Worm (Caenorhabditis elegans) whole organism, L4 larva: Measurements from ENCODE around the gene F55A4.3.
A peak's percentile ranks its signal among the peaks of the same experiment; 100 is the strongest.

Experiments used
- F37D6.2 ChIP-seq: sonication (generic microtip); optimal IDR thresholded peaks from 2 replicates; lab custom pipeline; 2016; ENCODE audit warnings: mild to moderate bottlenecking, missing genetic modification characterization, missing compliant biosample characterization
- T20F7.1 ChIP-seq: fragments of 200-800 bp; sonication (Bioruptor generic); optimal IDR thresholded peaks from 2 replicates; lab custom pipeline; 2018; ENCODE audit warnings: mild to moderate bottlenecking, missing genetic modification characterization, missing compliant biosample characterization
- Y105C5A.15 ChIP-seq: fragments of 200-800 bp; sonication (Bioruptor generic); IDR thresholded peaks from 2 replicates; pipeline ENCODE4 v1.3.6; 2022; ENCODE audit warnings: missing genetic modification characterization, missing compliant biosample characterization
- Y75B8A.6 ChIP-seq: fragments of 200-800 bp; sonication (Bioruptor generic); IDR thresholded peaks from 2 replicates; pipeline ENCODE4 v1.3.6; 2022; ENCODE audit warnings: missing genetic modification reagents, missing genetic modification characterization, missing compliant biosample characterization
- aha-1 ChIP-seq: fragments of 150-350 bp; peaks from one replicate; lab custom pipeline; 2014; ENCODE audit warnings: missing biosample characterization, missing genetic modification characterization
- aly-2 ChIP-seq: sonication (generic microtip); optimal IDR thresholded peaks from 2 replicates; lab custom pipeline; 2018; ENCODE audit warnings: missing biosample characterization, missing genetic modification characterization
- ama-1 ChIP-seq: fragments of 150-350 bp; optimal IDR thresholded peaks from 2 replicates; lab custom pipeline; 2014; ENCODE audit warnings: inconsistent platforms, mixed read lengths
- arid-1 ChIP-seq: fragments of 200-800 bp; sonication (Bioruptor generic); conservative IDR thresholded peaks from 2 replicates; pipeline ENCODE4 v1.3.6; 2022; ENCODE audit warnings: missing genetic modification reagents, missing genetic modification characterization, missing compliant biosample characterization
- attf-4 ChIP-seq: sonication (generic microtip); optimal IDR thresholded peaks from 3 replicates; lab custom pipeline; 2017; ENCODE audit warnings: missing biosample characterization, missing genetic modification characterization
- ceh-44 ChIP-seq: fragments of 200-800 bp; sonication (Bioruptor generic); IDR thresholded peaks from 2 replicates; pipeline ENCODE4 v1.3.6; 2022; ENCODE audit warnings: missing genetic modification reagents, missing genetic modification characterization, missing compliant biosample characterization
- ceh-62 ChIP-seq: sonication (generic microtip); optimal IDR thresholded peaks from 2 replicates; lab custom pipeline; 2017; ENCODE audit warnings: missing biosample characterization, missing genetic modification characterization
- ctbp-1 ChIP-seq: fragments of 200-800 bp; sonication (Bioruptor generic); IDR thresholded peaks from 2 replicates; pipeline ENCODE4 v1.3.6; 2022; ENCODE audit warnings: missing genetic modification reagents, missing genetic modification characterization, missing compliant biosample characterization
- daf-8 ChIP-seq: fragments of 200-800 bp; sonication (Bioruptor generic); IDR thresholded peaks from 2 replicates; pipeline ENCODE4 v1.3.6; 2022; ENCODE audit warnings: missing genetic modification characterization, missing compliant biosample characterization
- dmd-8 ChIP-seq: fragments of 200-800 bp; sonication (Bioruptor generic); IDR thresholded peaks from 2 replicates; pipeline ENCODE4 v1.3.6; 2022; ENCODE audit warnings: missing genetic modification characterization, missing compliant biosample characterization
- duxl-1 ChIP-seq: sonication (generic microtip); optimal IDR thresholded peaks from 2 replicates; lab custom pipeline; 2016; ENCODE audit warnings: mild to moderate bottlenecking, missing genetic modification characterization, moderate library complexity, missing compliant biosample characterization; ENCODE audit not compliant: poor library complexity
- dve-1 ChIP-seq: sonication (generic microtip); optimal IDR thresholded peaks from 2 replicates; lab custom pipeline; 2017; ENCODE audit warnings: antibody characterized with exemption, mild to moderate bottlenecking, missing genetic modification characterization, missing compliant biosample characterization; ENCODE audit not compliant: insufficient read depth
- egl-43 ChIP-seq: fragments of 200-800 bp; sonication (Bioruptor generic); IDR thresholded peaks from 2 replicates; pipeline ENCODE4 v1.3.6; 2022; ENCODE audit warnings: missing genetic modification reagents, missing genetic modification characterization, missing compliant biosample characterization
- hlh-11 ChIP-seq: fragments of 200-800 bp; sonication (Bioruptor generic); optimal IDR thresholded peaks from 2 replicates; lab custom pipeline; 2018; ENCODE audit warnings: mild to moderate bottlenecking, missing genetic modification characterization, missing compliant biosample characterization
- hlh-30 ChIP-seq: sonication (generic microtip); optimal IDR thresholded peaks from 2 replicates; lab custom pipeline; 2017; ENCODE audit warnings: antibody characterized with exemption, mild to moderate bottlenecking, missing genetic modification characterization, missing compliant biosample characterization; ENCODE audit not compliant: insufficient read depth
- jun-1 ChIP-seq: fragments of 150-350 bp; optimal IDR thresholded peaks from 2 replicates; lab custom pipeline; 2014; ENCODE audit warnings: missing biosample characterization, missing genetic modification reagents, missing genetic modification characterization
- lim-7 ChIP-seq: fragments of 200-800 bp; sonication (Bioruptor generic); IDR thresholded peaks from 2 replicates; pipeline ENCODE4 v1.3.6; 2022; ENCODE audit warnings: missing genetic modification characterization, missing compliant biosample characterization
- lin-38 ChIP-seq: fragments of 200-800 bp; sonication (Bioruptor generic); IDR thresholded peaks from 2 replicates; pipeline ENCODE4 v1.3.6; 2022; ENCODE audit warnings: missing genetic modification reagents, missing genetic modification characterization, missing compliant biosample characterization
- lir-3 ChIP-seq: sonication (generic microtip); optimal IDR thresholded peaks from 2 replicates; lab custom pipeline; 2016; ENCODE audit warnings: mild to moderate bottlenecking, missing genetic modification characterization, missing compliant biosample characterization
- lsy-2 ChIP-seq, 2 experiments: fragments of 150-350 bp in 1 of 2; sonication (generic microtip) in 1 of 2; optimal IDR thresholded peaks; 2 replicates each; lab custom pipeline; 2014 to 2017; ENCODE audit warnings: missing biosample characterization in 2 of 2, missing genetic modification characterization in 2 of 2
- mep-1 ChIP-seq: fragments of 150-350 bp; sonication (generic microtip); optimal IDR thresholded peaks from 3 replicates; lab custom pipeline; 2014; ENCODE audit warnings: missing biosample characterization, missing genetic modification characterization
- mxl-2 ChIP-seq: fragments of 200-800 bp; sonication (Bioruptor generic); conservative IDR thresholded peaks from 2 replicates; pipeline ENCODE4 v1.3.6; 2022; ENCODE audit warnings: missing genetic modification reagents, missing genetic modification characterization, missing compliant biosample characterization
- mxl-3 ChIP-seq: fragments of 200-800 bp; sonication (Bioruptor generic); optimal IDR thresholded peaks from 2 replicates; lab custom pipeline; 2018; ENCODE audit warnings: mild to moderate bottlenecking, missing genetic modification characterization, missing compliant biosample characterization
- nhr-10 ChIP-seq: fragments of 150-350 bp; optimal IDR thresholded peaks from 2 replicates; lab custom pipeline; 2014; ENCODE audit warnings: missing biosample characterization, missing genetic modification characterization
- nhr-102 ChIP-seq: sonication (generic microtip); optimal IDR thresholded peaks from 2 replicates; lab custom pipeline; 2016; ENCODE audit warnings: mild to moderate bottlenecking, missing genetic modification characterization, moderate library complexity, missing compliant biosample characterization
- nhr-11 ChIP-seq: fragments of 150-350 bp; optimal IDR thresholded peaks from 2 replicates; lab custom pipeline; 2014; ENCODE audit warnings: missing biosample characterization, missing genetic modification characterization
- nhr-111 ChIP-seq: fragments of 200-800 bp; sonication (Bioruptor generic); optimal IDR thresholded peaks from 2 replicates; lab custom pipeline; 2018; ENCODE audit warnings: mild to moderate bottlenecking, missing genetic modification characterization, missing compliant biosample characterization
- nhr-28 ChIP-seq: fragments of 150-350 bp; optimal IDR thresholded peaks from 2 replicates; lab custom pipeline; 2014; ENCODE audit warnings: missing biosample characterization, missing genetic modification characterization
- nhr-42 ChIP-seq: fragments of 200-800 bp; sonication (Bioruptor generic); IDR thresholded peaks from 2 replicates; pipeline ENCODE4 v1.3.6; 2022; ENCODE audit warnings: missing genetic modification characterization, missing compliant biosample characterization
- nhr-6 ChIP-seq: fragments of 150-350 bp; optimal IDR thresholded peaks from 2 replicates; lab custom pipeline; 2014; ENCODE audit warnings: missing biosample characterization, missing genetic modification characterization
- nhr-76 ChIP-seq: fragments of 150-350 bp; optimal IDR thresholded peaks from 2 replicates; lab custom pipeline; 2014; ENCODE audit warnings: missing biosample characterization, missing genetic modification characterization
- php-3 ChIP-seq: fragments of 200-800 bp; sonication (Bioruptor generic); IDR thresholded peaks from 2 replicates; pipeline ENCODE4 v1.3.6; 2022; ENCODE audit warnings: missing genetic modification reagents, missing genetic modification characterization, missing compliant biosample characterization
- pqm-1 ChIP-seq: sonication (generic microtip); optimal IDR thresholded peaks from 2 replicates; lab custom pipeline; 2017; ENCODE audit warnings: missing biosample characterization, missing genetic modification characterization
- rbr-2 ChIP-seq: sonication (generic microtip); optimal IDR thresholded peaks from 2 replicates; lab custom pipeline; 2016; ENCODE audit warnings: missing genotype, missing genetic modification characterization, missing compliant biosample characterization
- skn-1 ChIP-seq: fragments of 150-350 bp; optimal IDR thresholded peaks from 2 replicates; lab custom pipeline; 2014; ENCODE audit warnings: missing biosample characterization, missing genetic modification characterization
- snpc-1.2 ChIP-seq: fragments of 200-800 bp; sonication (Bioruptor generic); IDR thresholded peaks from 2 replicates; pipeline ENCODE4 v1.3.6; 2022; ENCODE audit warnings: missing genetic modification reagents, missing genetic modification characterization, missing compliant biosample characterization
- unc-62 ChIP-seq, 3 experiments: fragments of 150-350 bp in 1 of 3; sonication (generic microtip); optimal IDR thresholded peaks in 2 of 3; peaks in 1 of 3; 1 replicate in 1 of 3; 2 replicates in 2 of 3; lab custom pipeline; 2014 to 2017; ENCODE audit warnings: missing biosample characterization in 3 of 3, missing genetic modification characterization in 3 of 3, missing genetic modification reagents in 3 of 3, missing genotype in 1 of 3
- vab-7 ChIP-seq: fragments of 200-800 bp; sonication (Bioruptor generic); IDR thresholded peaks from 2 replicates; pipeline ENCODE4 v1.3.6; 2022; ENCODE audit warnings: missing genetic modification reagents, missing genetic modification characterization, missing compliant biosample characterization
- zag-1 ChIP-seq: fragments of 150-350 bp; optimal IDR thresholded peaks from 2 replicates; lab custom pipeline; 2014; ENCODE audit warnings: missing biosample characterization, missing genetic modification characterization
- zfp-2 ChIP-seq: sonication (generic microtip); optimal IDR thresholded peaks from 2 replicates; lab custom pipeline; 2016; ENCODE audit warnings: mild to moderate bottlenecking, missing genetic modification characterization, missing compliant biosample characterization
- zfp-3 ChIP-seq: fragments of 200-800 bp; sonication (Bioruptor generic); conservative IDR thresholded peaks from 2 replicates; pipeline ENCODE4 v1.3.6; 2022; ENCODE audit warnings: missing genetic modification reagents, missing genetic modification characterization, missing compliant biosample characterization

Gene F55A4.3

DNA sequence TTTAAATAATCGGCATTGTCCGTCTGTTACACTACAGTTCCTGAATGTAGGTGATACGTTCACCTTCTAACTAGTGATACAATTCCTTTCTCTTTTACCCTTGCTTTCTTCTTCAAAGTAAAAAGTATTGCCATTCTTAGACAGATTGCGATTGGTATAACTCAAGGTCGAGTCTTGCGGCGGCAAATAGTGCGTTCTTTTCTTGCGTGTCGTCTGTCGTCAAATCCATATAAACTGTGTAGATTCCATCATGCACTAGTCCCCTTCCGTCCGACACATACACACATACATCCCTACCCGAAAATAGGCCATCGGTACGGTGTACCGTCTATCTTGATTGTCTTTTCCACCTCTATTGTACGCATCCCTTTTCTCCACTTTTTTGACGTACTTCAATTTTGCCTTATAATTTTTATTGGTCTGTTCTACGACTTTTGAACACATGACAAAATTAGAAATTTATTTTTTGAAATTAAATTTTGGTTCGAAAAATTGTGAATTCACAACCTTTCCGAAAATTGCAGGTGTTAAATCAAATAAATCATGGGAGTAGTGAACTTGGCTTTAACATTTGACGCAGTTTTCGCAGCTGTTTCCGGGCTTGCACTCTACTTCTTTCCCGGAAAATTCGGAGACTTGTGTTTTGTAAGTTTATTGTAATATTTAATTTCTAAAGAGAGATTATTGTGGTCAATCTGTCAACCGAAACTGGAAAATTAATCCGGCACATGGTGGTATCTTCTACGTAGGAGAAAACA is 44.5 kb downstream of the F55A4.3 start, which contains the start of gene C44C1.1:
Gene C44C1.1 (plus strand): TSS at position 525 of the 758 bp plus-strand sequence.
- no peak for TF ChIP-seq duxl-1
- peak in 1 of 2 experiments; percentile 71 for TF ChIP-seq unc-62 (GFP tag; optimal IDR thresholded peaks at IDR 0.05 in 1 of 2; lab: Kevin White, UChicago)
- TF ChIP-seq unc-62 (tag; optimal IDR thresholded peaks at IDR 0.05; lab: Kevin White, UChicago), result no peak
- TF ChIP-seq zfp-2 (tag; lab: Kevin White, UChicago), result no peak
- TF ChIP-seq nhr-102 (tag; lab: Kevin White, UChicago), result no peak
- TF ChIP-seq mxl-2 (GFP tag; lab: Robert Waterston, UW), result no peak
- no peak for TF ChIP-seq jun-1 (tag; lab: Kevin White, UChicago)
- TF ChIP-seq hlh-11 (tag; lab: Kevin White, UChicago), result peak; percentile 18
- TF ChIP-seq mxl-3, result peak; percentile 10
- no peak for TF ChIP-seq F37D6.2 (tag; lab: Kevin White, UChicago)
- no peak for TF ChIP-seq vab-7
- TF ChIP-seq aha-1, result peak; percentile 2
- TF ChIP-seq egl-43 (GFP tag; lab: Robert Waterston, UW), result no peak
- TF ChIP-seq nhr-28 (tag; lab: Kevin White, UChicago), result peak; percentile 70

DNA sequence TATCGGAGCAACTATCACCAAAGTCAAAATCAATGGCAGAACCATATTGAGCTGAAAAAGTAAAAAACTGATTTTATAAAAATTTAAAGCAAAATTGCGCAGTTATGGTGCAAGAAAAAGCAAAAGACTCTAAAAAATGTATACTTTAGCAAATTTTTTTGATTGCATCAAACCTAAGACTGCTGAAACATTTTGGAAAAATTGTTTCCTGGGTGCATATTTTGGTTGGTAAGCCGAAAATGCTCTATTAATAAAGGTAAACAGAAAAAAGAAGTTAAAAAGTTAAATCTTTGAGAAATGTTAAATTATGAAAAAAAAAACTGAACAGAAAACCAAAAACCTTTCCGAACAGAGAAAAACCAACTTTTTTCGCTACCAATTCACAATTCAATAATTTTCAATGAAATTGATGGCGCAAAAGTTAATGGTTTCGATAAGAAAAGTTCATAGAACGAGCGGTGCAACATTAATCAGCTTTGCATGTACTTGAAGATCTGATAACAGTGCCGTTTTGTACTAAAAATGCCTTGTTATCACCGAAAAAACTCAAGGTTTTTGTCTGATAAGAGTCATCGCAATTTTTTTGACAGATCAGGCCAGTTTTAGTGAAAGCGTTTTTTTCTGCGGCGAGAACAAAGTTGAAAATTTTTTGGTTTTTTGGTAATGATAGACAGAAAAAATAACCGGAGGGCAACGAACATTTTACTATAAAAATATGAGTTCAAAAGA is 46.8 kb downstream of the F55A4.3 start, which contains the start of gene abhd-3.2:
Gene abhd-3.2 (minus strand): TSS at position 51 of the 729 bp plus-strand sequence.
- TF ChIP-seq dve-1 (tag; lab: Kevin White, UChicago) (peak; percentile 97), nhr-28 (tag; lab: Kevin White, UChicago) (peak; percentile 93), nhr-42 (GFP tag; lab: Robert Waterston, UW) (0 out of 2 replicates have a peak, but pooled peaks have one; percentile 23), ctbp-1 (GFP tag; lab: Robert Waterston, UW) (no peak), attf-4 (tag; lab: Kevin White, UChicago) (no peak), nhr-11 (tag; lab: Kevin White, UChicago) (no peak), unc-62 (GFP tag; optimal IDR thresholded peaks at IDR 0.05 in 1 of 2; lab: Kevin White, UChicago) (peak in 1 of 2 experiments; percentile 99), unc-62 (tag; optimal IDR thresholded peaks at IDR 0.05; lab: Kevin White, UChicago) (no peak), skn-1 (tag; lab: Kevin White, UChicago) (no peak), egl-43 (GFP tag; lab: Robert Waterston, UW) (no peak), php-3 (peak; percentile 98), ceh-44 (GFP tag; lab: Robert Waterston, UW) (no peak), snpc-1.2 (no peak), lir-3 (no peak), rbr-2 (no peak), duxl-1 (no peak), ama-1 (no peak), nhr-6 (tag; lab: Kevin White, UChicago) (peak; percentile 74), lin-38 (GFP tag; lab: Robert Waterston, UW) (0 out of 2 replicates have a peak, but pooled peaks have one; percentile 10), zag-1 (tag; lab: Kevin White, UChicago) (no peak), dmd-8 (GFP tag; lab: Robert Waterston, UW) (no peak), Y75B8A.6 (GFP tag; lab: Robert Waterston, UW) (no peak), nhr-111 (GFP tag; lab: Kevin White, UChicago) (no peak), Y105C5A.15 (no peak), T20F7.1 (peak; percentile 50), lsy-2 (tag; optimal IDR thresholded peaks at IDR 0.05; lab: Kevin White, UChicago) (peak in 1 of 2 experiments; percentile 51), hlh-30 (tag; lab: Kevin White, UChicago) (peak; percentile 34), aly-2 (no peak), nhr-76 (no peak), arid-1 (GFP tag; lab: Robert Waterston, UW) (no peak), ceh-62 (tag; lab: Kevin White, UChicago) (no peak), daf-8 (GFP tag; lab: Robert Waterston, UW) (no peak), F37D6.2 (tag; lab: Kevin White, UChicago) (no peak), zfp-3 (GFP tag; lab: Robert Waterston, UW) (no peak), jun-1 (tag; lab: Kevin White, UChicago) (no peak), lim-7 (GFP tag; lab: Robert Waterston, UW) (no peak), hlh-11 (tag; lab: Kevin White, UChicago) (peak; percentile 93), mxl-2 (GFP tag; lab: Robert Waterston, UW) (no peak), pqm-1 (tag; lab: Kevin White, UChicago) (peak; percentile 99), mep-1 (tag; lab: Kevin White, UChicago) (peak; percentile 65), nhr-10 (tag; lab: Kevin White, UChicago) (peak; percentile 29)
